Fruit fly (Drosophila melanogaster): ENCODE data around the gene Gat.

The Gat gene

dm6 chr4:659884-660846, 30.7 kb downstream of the Gat start, which contains the start of gene gw (continued):
- TF ChIP-seq bab2 (GFP tag; optimal IDR thresholded peaks at IDR 0.05) (peak; percentile 80), CG6689 (GFP tag; IDR thresholded peaks at IDR 0.05) (peak; percentile 80; the same call in 1 of the 2 replicates), Gug (GFP tag; IDR thresholded peaks at IDR 0.05) (peak; percentile 50; the same call in 3 of the 4 replicates), klu (GFP tag; IDR thresholded peaks at IDR 0.05) (no peak), CG9727 (GFP tag; optimal IDR thresholded peaks at IDR 0.05) (peak; percentile 10), slp2 (GFP tag; optimal IDR thresholded peaks at IDR 0.05) (peak; percentile 43), usp (GFP tag; optimal IDR thresholded peaks at IDR 0.05) (no peak), ap (GFP tag; IDR thresholded peaks at IDR 0.05) (no peak), bsh (GFP tag; optimal IDR thresholded peaks at IDR 0.05) (peak in 1 of 2 experiments; percentile 85), ttk (GFP tag; IDR thresholded peaks at IDR 0.05) (no peak), CG17328 (GFP tag; IDR thresholded peaks at IDR 0.05) (peak; percentile 72), insv (GFP tag; optimal IDR thresholded peaks at IDR 0.05) (peak in 1 of 2 experiments; percentile 72), CG6254 (GFP tag; optimal IDR thresholded peaks at IDR 0.05) (peak; percentile 46), chm (GFP tag; IDR thresholded peaks at IDR 0.05) (no peak), CG18599 (GFP tag; optimal IDR thresholded peaks at IDR 0.05) (no peak), Side (GFP tag; optimal IDR thresholded peaks at IDR 0.05) (peak; percentile 55), h (optimal IDR thresholded peaks at IDR 0.05) (no peak), row (GFP tag; IDR thresholded peaks at IDR 0.05) (peak; percentile 87), esg (GFP tag; conservative IDR thresholded peaks at IDR 0.05) (no peak; the same call in 1 of the 2 replicates), gce (GFP tag; IDR thresholded peaks at IDR 0.05) (no peak), Atf-2 (GFP tag; optimal IDR thresholded peaks at IDR 0.05) (peak; percentile 72), Aef1 (GFP tag; IDR thresholded peaks at IDR 0.05) (0 out of 3 replicates have a peak, but pooled peaks have one; percentile 51), pum (GFP tag; optimal IDR thresholded peaks at IDR 0.05) (peak; percentile 58), CG8765 (GFP tag; IDR thresholded peaks at IDR 0.05) (no peak), Oli (tag; optimal IDR thresholded peaks at IDR 0.05) (no peak), GATAe (GFP tag; conservative IDR thresholded peaks at IDR 0.05) (no peak), CG18262 (tag; optimal IDR thresholded peaks at IDR 0.05) (peak; percentile 80), CG4282 (GFP tag; optimal IDR thresholded peaks at IDR 0.05) (no peak), CG14860 (GFP tag; IDR thresholded peaks at IDR 0.05; ENCODE audit: partially characterized antibody) (peak; percentile 54; the same call in 2 of the 3 replicates), Bteb2 (GFP tag; optimal IDR thresholded peaks at IDR 0.05) (peak; percentile 77), CrebB (tag; optimal IDR thresholded peaks at IDR 0.05) (peak; percentile 55), HLH4C (GFP tag; IDR thresholded peaks at IDR 0.05; ENCODE audit: partially characterized antibody) (peak; percentile 53; the same call in 2 of the 3 replicates), otp (GFP tag; IDR thresholded peaks at IDR 0.05) (no peak), Hey (tag; optimal IDR thresholded peaks at IDR 0.05) (no peak), cato (GFP tag; optimal IDR thresholded peaks at IDR 0.05; ENCODE audit: borderline replicate concordance) (peak; percentile 56), nerfin-2 (GFP tag; IDR thresholded peaks at IDR 0.05; ENCODE audit: partially characterized antibody) (peak; percentile 53; the same call in 1 of the 2 replicates), Rfx (GFP tag; IDR thresholded peaks at IDR 0.05) (peak; percentile 77; the same call in 1 of the 2 replicates), CG10543 (GFP tag; optimal IDR thresholded peaks at IDR 0.05) (peak; percentile 93), sug (tag; optimal IDR thresholded peaks at IDR 0.05) (peak; percentile 70), unpg (GFP tag; optimal IDR thresholded peaks at IDR 0.05) (peak; percentile 87), CG12769 (tag; optimal IDR thresholded peaks at IDR 0.05) (peak; percentile 85), Lim3 (GFP tag; IDR thresholded peaks at IDR 0.05) (no peak), CG15601 (tag; optimal IDR thresholded peaks at IDR 0.05) (peak; percentile 67), CG34376 (GFP tag; optimal IDR thresholded peaks at IDR 0.05) (peak; percentile 87), ro (GFP tag; IDR thresholded peaks at IDR 0.05) (no peak), jing (GFP tag; optimal IDR thresholded peaks at IDR 0.05) (peak; percentile 31), jumu (GFP tag; optimal IDR thresholded peaks at IDR 0.05) (peak; percentile 63), stwl (tag; optimal IDR thresholded peaks at IDR 0.05) (peak; percentile 18)

All from whole organism, embryonic.